Fruit fly (Drosophila melanogaster): Measurements from ENCODE around the gene CG15461.

The CG15461 gene

dm6 chrX:20536112-20536511 lies 50.1 kb downstream of the CG15461 start:
- TF ChIP-seq CG7045 (GFP tag; optimal IDR thresholded peaks at IDR 0.05) (no peak), CG1620 (GFP tag; optimal IDR thresholded peaks at IDR 0.05) (no peak), CG7101 (tag; optimal IDR thresholded peaks at IDR 0.05) (no peak), CG12768 (GFP tag; optimal IDR thresholded peaks at IDR 0.05) (no peak), CG5204 (GFP tag; optimal IDR thresholded peaks at IDR 0.05) (no peak), tj (GFP tag; optimal IDR thresholded peaks at IDR 0.05) (no peak), ovo (GFP tag; optimal IDR thresholded peaks at IDR 0.05) (no peak), bab1 (GFP tag; optimal IDR thresholded peaks at IDR 0.05) (no peak), Hr96 (GFP tag; optimal IDR thresholded peaks at IDR 0.05) (no peak), cnc (optimal IDR thresholded peaks at IDR 0.05) (no peak), Crg-1 (GFP tag; optimal IDR thresholded peaks at IDR 0.05) (no peak), CG33017 (tag; optimal IDR thresholded peaks at IDR 0.05) (no peak), CG14711 (tag; optimal IDR thresholded peaks at IDR 0.05) (no peak), kay (GFP tag; ENCODE audit: borderline replicate concordance) (no peak), pad (GFP tag; optimal IDR thresholded peaks at IDR 0.05) (no peak), CG11617 (GFP tag; optimal IDR thresholded peaks at IDR 0.05) (no peak), Mnt (GFP tag; optimal IDR thresholded peaks at IDR 0.05) (no peak)

Data from whole organism, adult.